Fruit fly (Drosophila melanogaster) whole organism, embryonic: ENCODE measurements around the gene Alh.

Experiments used
- Awh ChIP-seq: fragments of 200-800 bp; sonication (Bioruptor generic); IDR thresholded peaks from 2 replicates; pipeline ENCODE4, ENCODE4 v1.3.6; 2022; ENCODE audit warnings: missing biosample characterization, missing genetic modification characterization
- B-H2 ChIP-seq: fragments of 200-800 bp; sonication (Bioruptor generic); optimal IDR thresholded peaks from 2 replicates; lab custom pipeline; 2018; ENCODE audit warnings: missing biosample characterization, mild to moderate bottlenecking, missing genetic modification characterization
- Bteb2 ChIP-seq: fragments of 200-800 bp; sonication (Bioruptor generic); optimal IDR thresholded peaks from 2 replicates; lab custom pipeline; 2016; ENCODE audit warnings: missing biosample characterization, missing genetic modification characterization
- CG10462 ChIP-seq: fragments of 200-800 bp; sonication (Bioruptor generic); optimal IDR thresholded peaks from 2 replicates; lab custom pipeline; 2016; ENCODE audit warnings: missing biosample characterization, missing genetic modification characterization
- CG10654 ChIP-seq: fragments of 200-800 bp; sonication (Bioruptor generic); optimal IDR thresholded peaks from 2 replicates; lab custom pipeline; 2016; ENCODE audit warnings: missing biosample characterization, missing genetic modification characterization
- CG11398 ChIP-seq: fragments of 200-800 bp; sonication (Bioruptor generic); optimal IDR thresholded peaks from 2 replicates; lab custom pipeline; 2016; ENCODE audit warnings: missing biosample characterization, missing genetic modification characterization
- CG11504 ChIP-seq: fragments of 200-800 bp; sonication (Bioruptor generic); optimal IDR thresholded peaks from 3 replicates; lab custom pipeline; 2019; ENCODE audit warnings: missing biosample characterization, mild to moderate bottlenecking, missing genetic modification characterization, moderate library complexity
- CG12391 ChIP-seq: fragments of 200-800 bp; sonication (Bioruptor generic); optimal IDR thresholded peaks from 3 replicates; lab custom pipeline; 2018; ENCODE audit warnings: missing biosample characterization, mild to moderate bottlenecking, missing genetic modification characterization, moderate library complexity
- CG13287 ChIP-seq: fragments of 200-800 bp; sonication (Bioruptor generic); IDR thresholded peaks from 2 replicates; pipeline ENCODE4 v1.3.6; 2022; ENCODE audit warnings: missing biosample characterization, missing genetic modification characterization; ENCODE audit not compliant: partially characterized antibody
- CG13775 ChIP-seq: fragments of 200-800 bp; sonication (Bioruptor generic); optimal IDR thresholded peaks from 3 replicates; lab custom pipeline; 2017; ENCODE audit warnings: missing biosample characterization, mild to moderate bottlenecking, missing genetic modification characterization
- CG14710 ChIP-seq: fragments of 200-800 bp; sonication (Bioruptor generic); optimal IDR thresholded peaks from 3 replicates; lab custom pipeline; 2019; ENCODE audit warnings: missing biosample characterization, mild to moderate bottlenecking, missing genetic modification characterization, moderate library complexity
- CG17568 ChIP-seq: fragments of 200-800 bp; sonication (Bioruptor generic); optimal IDR thresholded peaks from 2 replicates; lab custom pipeline; 2018; ENCODE audit warnings: missing biosample characterization, mild to moderate bottlenecking, missing genetic modification characterization, moderate library complexity
- CG3281 ChIP-seq: fragments of 200-800 bp; sonication (Bioruptor generic); optimal IDR thresholded peaks from 3 replicates; lab custom pipeline; 2017; ENCODE audit warnings: missing biosample characterization, mild to moderate bottlenecking, missing genetic modification characterization
- CG33557 ChIP-seq: fragments of 200-800 bp; sonication (Bioruptor generic); optimal IDR thresholded peaks from 2 replicates; lab custom pipeline; 2019; ENCODE audit warnings: missing biosample characterization, mild to moderate bottlenecking, missing genetic modification characterization, moderate library complexity
- CG34376 ChIP-seq: fragments of 200-800 bp; sonication (Bioruptor generic); optimal IDR thresholded peaks from 2 replicates; lab custom pipeline; 2018; ENCODE audit warnings: missing biosample characterization, mild to moderate bottlenecking, missing genetic modification characterization
- CG3847 ChIP-seq: fragments of 200-800 bp; sonication (Bioruptor generic); IDR thresholded peaks from 2 replicates; pipeline ENCODE4 v1.3.6; 2022; ENCODE audit warnings: missing biosample characterization, missing genetic modification characterization
- CG4617 ChIP-seq: fragments of 200-800 bp; sonication (Bioruptor generic); optimal IDR thresholded peaks from 3 replicates; lab custom pipeline; 2016; ENCODE audit warnings: missing biosample characterization, missing genetic modification characterization, borderline replicate concordance
- CG5180 ChIP-seq: fragments of 200-800 bp; sonication (Bioruptor generic); optimal IDR thresholded peaks from 3 replicates; lab custom pipeline; 2017; ENCODE audit warnings: missing biosample characterization, missing genetic modification characterization, mild to moderate bottlenecking, moderate library complexity, missing genetic modification reagents
- CG7745 ChIP-seq: fragments of 200-800 bp; sonication (Bioruptor generic); optimal IDR thresholded peaks from 2 replicates; lab custom pipeline; 2018; ENCODE audit warnings: missing biosample characterization, mild to moderate bottlenecking, missing genetic modification characterization, moderate library complexity
- CG7839 ChIP-seq: fragments of 200-800 bp; sonication (Bioruptor generic); optimal IDR thresholded peaks from 3 replicates; lab custom pipeline; 2018; ENCODE audit warnings: missing biosample characterization, mild to moderate bottlenecking, missing genetic modification characterization, moderate library complexity
- CG7928 ChIP-seq: fragments of 200-800 bp; sonication (Bioruptor generic); optimal IDR thresholded peaks from 2 replicates; lab custom pipeline; 2017; ENCODE audit warnings: missing biosample characterization, mild to moderate bottlenecking, missing genetic modification characterization
- CG8924 ChIP-seq: fragments of 200-800 bp; optimal IDR thresholded peaks from 3 replicates; lab custom pipeline; 2019; ENCODE audit warnings: missing biosample characterization, mild to moderate bottlenecking, missing genetic modification characterization, moderate library complexity
- CG9797 ChIP-seq: fragments of 200-800 bp; sonication (Bioruptor generic); optimal IDR thresholded peaks from 3 replicates; lab custom pipeline; 2018; ENCODE audit warnings: missing biosample characterization, mild to moderate bottlenecking, missing genetic modification characterization
- E2f1 ChIP-seq: fragments of 200-800 bp; sonication (Bioruptor generic); IDR thresholded peaks from 2 replicates; pipeline ENCODE4 v1.3.6; 2022; ENCODE audit warnings: missing biosample characterization, missing genetic modification characterization
- E2f2 ChIP-seq: fragments of 200-800 bp; sonication (Bioruptor generic); IDR thresholded peaks from 2 replicates; pipeline ENCODE4 v1.3.6; 2022; ENCODE audit warnings: missing biosample characterization, missing genetic modification characterization
- Ets65A ChIP-seq: fragments of 200-800 bp; sonication (Bioruptor generic); peaks from one replicate; lab custom pipeline; 2016; ENCODE audit warnings: missing biosample characterization, missing genetic modification characterization
- HHEX ChIP-seq: fragments of 200-800 bp; sonication (Bioruptor generic); optimal IDR thresholded peaks from 3 replicates; lab custom pipeline; 2017; ENCODE audit warnings: missing biosample characterization, mild to moderate bottlenecking, missing genetic modification characterization, missing genetic modification reagents
- HLH54F ChIP-seq: fragments of 200-800 bp; sonication (Bioruptor generic); optimal IDR thresholded peaks from 3 replicates; lab custom pipeline; 2016; ENCODE audit warnings: missing biosample characterization, missing genetic modification characterization
- HmgZ ChIP-seq: fragments of 200-800 bp; sonication (Bioruptor generic); optimal IDR thresholded peaks from 2 replicates; lab custom pipeline; 2018; ENCODE audit warnings: missing biosample characterization, mild to moderate bottlenecking, missing genetic modification characterization
- Hmr ChIP-seq: fragments of 200-800 bp; sonication (Bioruptor generic); optimal IDR thresholded peaks from 3 replicates; lab custom pipeline; 2017; ENCODE audit warnings: mild to moderate bottlenecking, missing biosample characterization, missing genetic modification reagents, missing genetic modification characterization
- Mad ChIP-seq: fragments of 200-800 bp; sonication (Bioruptor generic); optimal IDR thresholded peaks from 2 replicates; lab custom pipeline; 2016; ENCODE audit warnings: missing biosample characterization, missing genetic modification characterization
- NfI ChIP-seq: fragments of 200-800 bp; sonication (Bioruptor generic); optimal IDR thresholded peaks from 3 replicates; lab custom pipeline; 2018; ENCODE audit warnings: missing biosample characterization, mild to moderate bottlenecking, missing genetic modification characterization, moderate library complexity
- Oli ChIP-seq: fragments of 200-800 bp; sonication (Bioruptor generic); optimal IDR thresholded peaks from 2 replicates; lab custom pipeline; 2018; ENCODE audit warnings: missing biosample characterization, mild to moderate bottlenecking, missing genetic modification characterization, moderate library complexity
- Opbp ChIP-seq: fragments of 200-800 bp; sonication (Bioruptor generic); IDR thresholded peaks from 3 replicates; pipeline ENCODE4 v1.3.6; 2022; ENCODE audit warnings: missing biosample characterization, missing genetic modification characterization; ENCODE audit not compliant: partially characterized antibody
- Sox100B ChIP-seq: fragments of 200-800 bp; sonication (Bioruptor generic); optimal IDR thresholded peaks from 3 replicates; lab custom pipeline; 2018; ENCODE audit warnings: missing biosample characterization, mild to moderate bottlenecking, missing genetic modification characterization
- YL-1 ChIP-seq: fragments of 200-800 bp; sonication (Bioruptor generic); optimal IDR thresholded peaks from 3 replicates; lab custom pipeline; 2017; ENCODE audit warnings: missing biosample characterization, mild to moderate bottlenecking, missing genetic modification characterization
- cwo ChIP-seq: fragments of 200-800 bp; sonication (Bioruptor generic); optimal IDR thresholded peaks from 3 replicates; lab custom pipeline; 2017; ENCODE audit warnings: missing biosample characterization, missing genetic modification characterization, mild to moderate bottlenecking, moderate library complexity, missing genetic modification reagents
- dpn ChIP-seq, 2 experiments: fragments of 200-800 bp; sonication (Bioruptor generic); optimal IDR thresholded peaks; 3 replicates each; lab custom pipeline; 2016; ENCODE audit warnings: missing biosample characterization in 2 of 2, missing genetic modification characterization in 2 of 2
- ewg ChIP-seq: fragments of 200-800 bp; sonication (Bioruptor generic); optimal IDR thresholded peaks from 3 replicates; lab custom pipeline; 2017; ENCODE audit warnings: mild to moderate bottlenecking, missing biosample characterization, missing genetic modification reagents, missing genetic modification characterization
- gcm ChIP-seq: fragments of 200-800 bp; sonication (Bioruptor generic); optimal IDR thresholded peaks from 2 replicates; lab custom pipeline; 2019; ENCODE audit warnings: missing biosample characterization, mild to moderate bottlenecking, missing genetic modification characterization, moderate library complexity
- gfzf ChIP-seq: fragments of 200-800 bp; sonication (Bioruptor generic); optimal IDR thresholded peaks from 2 replicates; lab custom pipeline; 2016; ENCODE audit warnings: missing biosample characterization, mild to moderate bottlenecking, missing genetic modification characterization, moderate library complexity
- hkb ChIP-seq, 2 experiments: fragments of 200-800 bp in 1 of 2; fragments of >200 bp in 1 of 2; sonication (Bioruptor generic) in 1 of 2; IDR thresholded peaks in 1 of 2; optimal IDR thresholded peaks in 1 of 2; 2 replicates each; pipeline versions ENCODE4 v1.3.6 to Lab custom; 2017 to 2022; ENCODE audit warnings: missing biosample characterization in 1 of 2, missing genetic modification characterization in 1 of 2
- nau ChIP-seq: fragments of 200-800 bp; sonication (Bioruptor generic); optimal IDR thresholded peaks from 3 replicates; lab custom pipeline; 2017; ENCODE audit warnings: missing biosample characterization, mild to moderate bottlenecking, missing genetic modification characterization, missing genetic modification reagents
- nerfin-2 ChIP-seq: fragments of 200-800 bp; sonication (Bioruptor generic); IDR thresholded peaks from 2 replicates; pipeline ENCODE4 v1.3.6; 2022; ENCODE audit warnings: missing biosample characterization, missing genetic modification characterization; ENCODE audit not compliant: partially characterized antibody
- nmo ChIP-seq: fragments of 200-800 bp; sonication (Bioruptor generic); optimal IDR thresholded peaks from 2 replicates; lab custom pipeline; 2018; ENCODE audit warnings: missing biosample characterization, mild to moderate bottlenecking, missing genetic modification characterization, moderate library complexity
- onecut ChIP-seq: fragments of 200-800 bp; sonication (Bioruptor generic); IDR thresholded peaks from 2 replicates; pipeline ENCODE4 v1.3.6; 2022; ENCODE audit warnings: missing biosample characterization, missing genetic modification characterization
- tll ChIP-seq, 2 experiments: fragments of 200-800 bp in 1 of 2; fragments of >200 bp in 1 of 2; sonication (Bioruptor generic) in 1 of 2; optimal IDR thresholded peaks; 2 replicates each; lab custom pipeline; 2017 to 2019; ENCODE audit warnings: missing biosample characterization in 2 of 2, missing genetic modification characterization in 2 of 2, mild to moderate bottlenecking in 1 of 2, moderate library complexity in 1 of 2
- toy ChIP-seq: fragments of 200-800 bp; sonication (Bioruptor generic); IDR thresholded peaks from 2 replicates; pipeline ENCODE4 v1.3.6; 2022; ENCODE audit warnings: missing biosample characterization, missing genetic modification characterization

Alh gene

DNA sequence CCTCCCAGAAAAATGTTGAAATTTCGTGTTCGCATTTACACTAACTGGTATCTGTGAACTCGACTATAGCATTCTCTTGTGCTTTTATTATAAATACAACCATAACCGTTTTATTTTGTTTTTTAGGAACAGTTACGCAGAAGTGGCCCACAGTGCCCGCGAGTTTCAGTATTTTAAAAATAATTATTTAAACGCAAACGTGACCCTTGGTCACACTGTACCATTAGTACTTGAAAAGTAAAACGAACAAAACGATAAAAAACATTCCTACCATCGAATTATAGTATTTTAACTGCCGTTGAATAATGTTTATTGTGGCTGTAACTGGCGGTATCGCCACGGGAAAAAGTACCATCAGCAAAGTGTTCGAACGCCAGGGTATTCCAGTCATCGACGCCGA is 42.0 kb downstream of the Alh start, which contains the start of gene Dpck (continued):
- TF ChIP-seq CG7745 (no peak), CG9797 (GFP tag; lab: Kevin White, UChicago) (peak; percentile 76), CG12391 (peak; percentile 49), CG34376 (peak; percentile 52), dpn (GFP tag; optimal IDR thresholded peaks at IDR 0.05; lab: Kevin White, UChicago) (peak in 1 of 2 experiments; percentile 11), HHEX (GFP tag; lab: Kevin White, UChicago) (peak; percentile 29), Hmr (GFP tag; lab: Kevin White, UChicago) (peak; percentile 46), CG10654 (GFP tag; lab: Kevin White, UChicago) (peak; percentile 0), Sox100B (GFP tag; lab: Kevin White, UChicago) (peak; percentile 21), onecut (0 out of 2 replicates have a peak, but pooled peaks have one; percentile 13), nau (GFP tag; lab: Kevin White, UChicago) (no peak), Oli (no peak), nerfin-2 (GFP tag; lab: Robert Waterston, UW) (no peak), Mad (peak; percentile 41), CG8924 (tag; lab: Kevin White, UChicago) (peak; percentile 34), CG10462 (GFP tag; lab: Kevin White, UChicago) (no peak), NfI (GFP tag; lab: Kevin White, UChicago) (peak; percentile 5), Ets65A (GFP tag; lab: Kevin White, UChicago) (peak; percentile 95), CG11504 (tag; lab: Kevin White, UChicago) (peak; percentile 24), CG11398 (peak; percentile 28), ewg (GFP tag; lab: Kevin White, UChicago) (no peak), CG3847 (GFP tag; lab: Robert Waterston, UW) (0 out of 2 replicates have a peak, but pooled peaks have one; percentile 32), YL-1 (peak; percentile 49), CG3281 (GFP tag; lab: Kevin White, UChicago) (peak; percentile 1), tll (GFP tag; optimal IDR thresholded peaks at IDR 0.05; lab: Kevin White, UChicago) (no peak), hkb (optimal IDR thresholded peaks at IDR 0.05; lab: Kevin White, UChicago) (no peak), hkb (GFP tag; IDR thresholded peaks at IDR 0.05; lab: Robert Waterston, UW) (0 out of 2 replicates have a peak, but pooled peaks have one; percentile 21), CG4617 (peak; percentile 64), HmgZ (tag; lab: Kevin White, UChicago) (peak; percentile 29), Opbp (GFP tag; lab: Robert Waterston, UW) (no peak), E2f1 (0 out of 2 replicates have a peak, but pooled peaks have one; percentile 10), CG13287 (GFP tag; lab: Robert Waterston, UW) (peak; percentile 10; the same call in 1 of the 2 replicates), cwo (GFP tag; lab: Kevin White, UChicago) (no peak), HLH54F (GFP tag; lab: Kevin White, UChicago) (no peak), nmo (GFP tag; lab: Kevin White, UChicago) (peak; percentile 21), B-H2 (peak; percentile 22), CG14710 (tag; lab: Kevin White, UChicago) (peak; percentile 45), gcm (GFP tag; lab: Kevin White, UChicago) (peak; percentile 9), CG13775 (GFP tag; lab: Kevin White, UChicago) (peak; percentile 9), Bteb2 (no peak), gfzf (GFP tag; lab: Kevin White, UChicago) (peak; percentile 73), CG17568 (GFP tag; lab: Kevin White, UChicago) (peak; percentile 38), Awh (no peak), toy (GFP tag; lab: Robert Waterston, UW) (no peak), CG33557 (peak; percentile 22), CG5180 (GFP tag; lab: Kevin White, UChicago) (no peak), CG7928 (GFP tag; lab: Kevin White, UChicago) (no peak), CG7839 (peak; percentile 8), E2f2 (peak; percentile 52; the same call in 1 of the 2 replicates)
